Worm (Caenorhabditis elegans) whole organism, L2 larva: Measurements from ENCODE around the gene nphp-1.

ENCODE experiments used
- F13H6.1 ChIP-seq: sonication (generic microtip); optimal IDR thresholded peaks from 2 replicates; lab custom pipeline; 2016; ENCODE audit warnings: missing genetic modification characterization, missing compliant biosample characterization
- blmp-1 ChIP-seq: sonication (generic microtip); optimal IDR thresholded peaks from 2 replicates; lab custom pipeline; 2017; ENCODE audit warnings: missing genetic modification characterization, mild to moderate bottlenecking, missing compliant biosample characterization, antibody characterized with exemption, moderate library complexity; ENCODE audit not compliant: insufficient read depth
- ceh-16 ChIP-seq: fragments of 150-350 bp; optimal IDR thresholded peaks from 2 replicates; lab custom pipeline; 2014; ENCODE audit warnings: missing biosample characterization, missing genetic modification characterization
- ceh-82 ChIP-seq: fragments of 150-350 bp; optimal IDR thresholded peaks from 2 replicates; lab custom pipeline; 2014; ENCODE audit warnings: missing biosample characterization, missing genetic modification characterization
- elt-1 ChIP-seq: fragments of 150-350 bp; optimal IDR thresholded peaks from 2 replicates; lab custom pipeline; 2014; ENCODE audit warnings: missing biosample characterization, missing genetic modification characterization
- gmeb-1 ChIP-seq: fragments of 150-350 bp; optimal IDR thresholded peaks from 2 replicates; lab custom pipeline; 2014; ENCODE audit warnings: missing biosample characterization, missing genetic modification characterization
- nhr-11 ChIP-seq: fragments of 150-350 bp; optimal IDR thresholded peaks from 2 replicates; lab custom pipeline; 2014; ENCODE audit warnings: missing biosample characterization, missing genetic modification characterization
- nhr-23 ChIP-seq: fragments of 150-350 bp; optimal IDR thresholded peaks from 2 replicates; lab custom pipeline; 2014; ENCODE audit warnings: missing biosample characterization, missing genetic modification reagents, missing genetic modification characterization
- nhr-237 ChIP-seq: fragments of 150-350 bp; optimal IDR thresholded peaks from 2 replicates; lab custom pipeline; 2014; ENCODE audit warnings: missing biosample characterization, missing genetic modification characterization
- unc-39 ChIP-seq: fragments of 150-350 bp; optimal IDR thresholded peaks from 2 replicates; lab custom pipeline; 2014; ENCODE audit warnings: missing biosample characterization, missing genetic modification characterization

- no peak for TF ChIP-seq blmp-1
- TF ChIP-seq elt-1 (tag; lab: Kevin White, UChicago), result no peak
- TF ChIP-seq unc-39, result no peak
- no peak for TF ChIP-seq ceh-82
- no peak for TF ChIP-seq nhr-23
- TF ChIP-seq F13H6.1 (tag; lab: Kevin White, UChicago), result no peak
- no peak for TF ChIP-seq ceh-16 (tag; lab: Kevin White, UChicago)
- TF ChIP-seq nhr-11 (tag; lab: Kevin White, UChicago), result no peak
- TF ChIP-seq nhr-237, result no peak
- no peak for TF ChIP-seq gmeb-1
These were observed 42.7 kb upstream of the nphp-1 start, which contains the start of gene lgc-57 for ce11 chrII:10694713-10695112.
